Worm (Caenorhabditis elegans) whole organism, L4 larva: ENCODE data around the gene nspc-4.

Experiments
- D1046.2 ChIP-seq: fragments of 200-800 bp; sonication (Bioruptor generic); IDR thresholded peaks from 2 replicates; pipeline ENCODE4 v1.3.6; 2022; ENCODE audit warnings: missing genetic modification characterization, missing compliant biosample characterization
- F37D6.2 ChIP-seq: sonication (generic microtip); optimal IDR thresholded peaks from 2 replicates; lab custom pipeline; 2016; ENCODE audit warnings: mild to moderate bottlenecking, missing genetic modification characterization, missing compliant biosample characterization
- F49E8.2 ChIP-seq: sonication (generic microtip); optimal IDR thresholded peaks from 2 replicates; lab custom pipeline; 2016; ENCODE audit warnings: missing compliant biosample characterization, mild to moderate bottlenecking, missing genetic modification characterization, borderline replicate concordance
- Y105C5A.15 ChIP-seq: fragments of 200-800 bp; sonication (Bioruptor generic); IDR thresholded peaks from 2 replicates; pipeline ENCODE4 v1.3.6; 2022; ENCODE audit warnings: missing genetic modification characterization, missing compliant biosample characterization
- Y5F2A.4 ChIP-seq: fragments of 200-800 bp; sonication (Bioruptor generic); optimal IDR thresholded peaks from 2 replicates; lab custom pipeline; 2018; ENCODE audit warnings: mild to moderate bottlenecking, missing genetic modification characterization, missing compliant biosample characterization
- Y75B8A.6 ChIP-seq: fragments of 200-800 bp; sonication (Bioruptor generic); IDR thresholded peaks from 2 replicates; pipeline ENCODE4 v1.3.6; 2022; ENCODE audit warnings: missing genetic modification reagents, missing genetic modification characterization, missing compliant biosample characterization
- aha-1 ChIP-seq: fragments of 150-350 bp; peaks from one replicate; lab custom pipeline; 2014; ENCODE audit warnings: missing biosample characterization, missing genetic modification characterization
- ama-1 ChIP-seq: fragments of 150-350 bp; optimal IDR thresholded peaks from 2 replicates; lab custom pipeline; 2014; ENCODE audit warnings: inconsistent platforms, mixed read lengths
- arid-1 ChIP-seq: fragments of 200-800 bp; sonication (Bioruptor generic); conservative IDR thresholded peaks from 2 replicates; pipeline ENCODE4 v1.3.6; 2022; ENCODE audit warnings: missing genetic modification reagents, missing genetic modification characterization, missing compliant biosample characterization
- attf-4 ChIP-seq: sonication (generic microtip); optimal IDR thresholded peaks from 3 replicates; lab custom pipeline; 2017; ENCODE audit warnings: missing biosample characterization, missing genetic modification characterization
- ceh-20 ChIP-seq: fragments of 200-800 bp; sonication (Bioruptor generic); IDR thresholded peaks from 2 replicates; pipeline ENCODE4 v1.3.6; 2022; ENCODE audit warnings: missing genetic modification reagents, missing genetic modification characterization, missing compliant biosample characterization
- ceh-28 ChIP-seq: fragments of 150-350 bp; optimal IDR thresholded peaks from 2 replicates; lab custom pipeline; 2014; ENCODE audit warnings: missing biosample characterization, missing genetic modification reagents, missing genetic modification characterization
- ceh-32 ChIP-seq: sonication (generic microtip); optimal IDR thresholded peaks from 2 replicates; lab custom pipeline; 2016; ENCODE audit warnings: mild to moderate bottlenecking, missing genetic modification characterization, missing compliant biosample characterization; ENCODE audit not compliant: poor library complexity
- ceh-44 ChIP-seq: fragments of 200-800 bp; sonication (Bioruptor generic); IDR thresholded peaks from 2 replicates; pipeline ENCODE4 v1.3.6; 2022; ENCODE audit warnings: missing genetic modification reagents, missing genetic modification characterization, missing compliant biosample characterization
- cey-2 ChIP-seq: sonication (generic microtip); optimal IDR thresholded peaks from 3 replicates; lab custom pipeline; 2017; ENCODE audit warnings: missing genetic modification characterization, mild to moderate bottlenecking, missing compliant biosample characterization, antibody characterized with exemption, borderline replicate concordance; ENCODE audit not compliant: insufficient read depth
- ctbp-1 ChIP-seq: fragments of 200-800 bp; sonication (Bioruptor generic); IDR thresholded peaks from 2 replicates; pipeline ENCODE4 v1.3.6; 2022; ENCODE audit warnings: missing genetic modification reagents, missing genetic modification characterization, missing compliant biosample characterization
- daf-12 ChIP-seq: fragments of 150-350 bp; optimal IDR thresholded peaks from 2 replicates; lab custom pipeline; 2014; ENCODE audit warnings: missing biosample characterization, missing genetic modification reagents, missing genetic modification characterization
- daf-16 ChIP-seq, 3 experiments: sonication (generic microtip); optimal IDR thresholded peaks; 2 replicates each; lab custom pipeline; 2016 to 2017; ENCODE audit warnings: missing genetic modification characterization in 3 of 3, missing genetic modification reagents in 3 of 3, mild to moderate bottlenecking in 2 of 3, missing compliant biosample characterization in 2 of 3, missing biosample characterization in 1 of 3, moderate library complexity in 1 of 3
- daf-19 ChIP-seq: fragments of 200-800 bp; sonication (Bioruptor generic); conservative IDR thresholded peaks from 2 replicates; pipeline ENCODE4 v1.3.6; 2022; ENCODE audit warnings: missing genetic modification characterization, missing compliant biosample characterization
- dmd-8 ChIP-seq: fragments of 200-800 bp; sonication (Bioruptor generic); IDR thresholded peaks from 2 replicates; pipeline ENCODE4 v1.3.6; 2022; ENCODE audit warnings: missing genetic modification characterization, missing compliant biosample characterization
- dpl-1 ChIP-seq: fragments of 150-350 bp; optimal IDR thresholded peaks from 2 replicates; lab custom pipeline; 2014; ENCODE audit warnings: missing biosample characterization, missing genetic modification reagents, missing genetic modification characterization
- egl-43 ChIP-seq: fragments of 200-800 bp; sonication (Bioruptor generic); IDR thresholded peaks from 2 replicates; pipeline ENCODE4 v1.3.6; 2022; ENCODE audit warnings: missing genetic modification reagents, missing genetic modification characterization, missing compliant biosample characterization
- fkh-10 ChIP-seq: fragments of 150-350 bp; optimal IDR thresholded peaks from 2 replicates; lab custom pipeline; 2014; ENCODE audit warnings: missing biosample characterization, missing genetic modification reagents, missing genetic modification characterization
- hlh-30 ChIP-seq: sonication (generic microtip); optimal IDR thresholded peaks from 2 replicates; lab custom pipeline; 2017; ENCODE audit warnings: antibody characterized with exemption, mild to moderate bottlenecking, missing genetic modification characterization, missing compliant biosample characterization; ENCODE audit not compliant: insufficient read depth
- lim-7 ChIP-seq: fragments of 200-800 bp; sonication (Bioruptor generic); IDR thresholded peaks from 2 replicates; pipeline ENCODE4 v1.3.6; 2022; ENCODE audit warnings: missing genetic modification characterization, missing compliant biosample characterization
- lin-39 ChIP-seq: fragments of 150-350 bp; optimal IDR thresholded peaks from 2 replicates; lab custom pipeline; 2014; ENCODE audit warnings: missing biosample characterization, missing genetic modification reagents, missing genetic modification characterization
- lsy-2 ChIP-seq, 2 experiments: fragments of 150-350 bp in 1 of 2; sonication (generic microtip) in 1 of 2; optimal IDR thresholded peaks; 2 replicates each; lab custom pipeline; 2014 to 2017; ENCODE audit warnings: missing biosample characterization in 2 of 2, missing genetic modification characterization in 2 of 2
- madf-5 ChIP-seq, 2 experiments: fragments of 200-800 bp; sonication (Bioruptor generic); IDR thresholded peaks; 2 replicates each; pipeline ENCODE4 v1.3.6; 2022; ENCODE audit warnings: missing compliant biosample characterization in 2 of 2, missing genetic modification characterization in 2 of 2
- madf-9 ChIP-seq: fragments of 200-800 bp; sonication (Bioruptor generic); conservative IDR thresholded peaks from 2 replicates; pipeline ENCODE4 v1.3.6; 2022; ENCODE audit warnings: missing genetic modification reagents, missing genetic modification characterization, missing compliant biosample characterization
- mdl-1 ChIP-seq, 2 experiments: fragments of 150-350 bp in 1 of 2; sonication (generic microtip) in 1 of 2; optimal IDR thresholded peaks; 2 replicates each; lab custom pipeline; 2014 to 2017; ENCODE audit warnings: missing biosample characterization in 2 of 2, missing genetic modification characterization in 2 of 2
- mep-1 ChIP-seq: fragments of 150-350 bp; sonication (generic microtip); optimal IDR thresholded peaks from 3 replicates; lab custom pipeline; 2014; ENCODE audit warnings: missing biosample characterization, missing genetic modification characterization
- mxl-2 ChIP-seq: fragments of 200-800 bp; sonication (Bioruptor generic); conservative IDR thresholded peaks from 2 replicates; pipeline ENCODE4 v1.3.6; 2022; ENCODE audit warnings: missing genetic modification reagents, missing genetic modification characterization, missing compliant biosample characterization
- mxl-3 ChIP-seq: fragments of 200-800 bp; sonication (Bioruptor generic); optimal IDR thresholded peaks from 2 replicates; lab custom pipeline; 2018; ENCODE audit warnings: mild to moderate bottlenecking, missing genetic modification characterization, missing compliant biosample characterization
- nhr-10 ChIP-seq: fragments of 150-350 bp; optimal IDR thresholded peaks from 2 replicates; lab custom pipeline; 2014; ENCODE audit warnings: missing biosample characterization, missing genetic modification characterization
- nhr-11 ChIP-seq: fragments of 150-350 bp; optimal IDR thresholded peaks from 2 replicates; lab custom pipeline; 2014; ENCODE audit warnings: missing biosample characterization, missing genetic modification characterization
- nhr-237 ChIP-seq: sonication (generic microtip); optimal IDR thresholded peaks from 2 replicates; lab custom pipeline; 2017; ENCODE audit warnings: missing biosample characterization, missing genetic modification characterization
- nhr-25 ChIP-seq: sonication (generic microtip); optimal IDR thresholded peaks from 2 replicates; lab custom pipeline; 2017; ENCODE audit warnings: missing genetic modification characterization, mild to moderate bottlenecking, missing compliant biosample characterization, antibody characterized with exemption, moderate library complexity, borderline replicate concordance; ENCODE audit not compliant: insufficient read depth
- nhr-28 ChIP-seq: fragments of 150-350 bp; optimal IDR thresholded peaks from 2 replicates; lab custom pipeline; 2014; ENCODE audit warnings: missing biosample characterization, missing genetic modification characterization
- nhr-41 ChIP-seq: fragments of 200-800 bp; sonication (Bioruptor generic); IDR thresholded peaks from 2 replicates; pipeline ENCODE4 v1.3.6; 2022; ENCODE audit warnings: missing genetic modification reagents, missing genetic modification characterization, missing compliant biosample characterization
- nhr-42 ChIP-seq: fragments of 200-800 bp; sonication (Bioruptor generic); IDR thresholded peaks from 2 replicates; pipeline ENCODE4 v1.3.6; 2022; ENCODE audit warnings: missing genetic modification characterization, missing compliant biosample characterization
- nhr-76 ChIP-seq: fragments of 150-350 bp; optimal IDR thresholded peaks from 2 replicates; lab custom pipeline; 2014; ENCODE audit warnings: missing biosample characterization, missing genetic modification characterization
- php-3 ChIP-seq: fragments of 200-800 bp; sonication (Bioruptor generic); IDR thresholded peaks from 2 replicates; pipeline ENCODE4 v1.3.6; 2022; ENCODE audit warnings: missing genetic modification reagents, missing genetic modification characterization, missing compliant biosample characterization
- pqm-1 ChIP-seq: sonication (generic microtip); optimal IDR thresholded peaks from 2 replicates; lab custom pipeline; 2017; ENCODE audit warnings: missing biosample characterization, missing genetic modification characterization
- rbr-2 ChIP-seq: sonication (generic microtip); optimal IDR thresholded peaks from 2 replicates; lab custom pipeline; 2016; ENCODE audit warnings: missing genotype, missing genetic modification characterization, missing compliant biosample characterization
- saeg-2 ChIP-seq: fragments of 200-800 bp; sonication (Bioruptor generic); IDR thresholded peaks from 2 replicates; pipeline ENCODE4 v1.3.6; 2022; ENCODE audit warnings: missing genetic modification reagents, missing genetic modification characterization, missing compliant biosample characterization
- snpc-4 ChIP-seq: fragments of 150-350 bp; optimal IDR thresholded peaks from 2 replicates; lab custom pipeline; 2014; ENCODE audit warnings: missing biosample characterization, missing genetic modification characterization
- tag-97 ChIP-seq: fragments of 200-800 bp; sonication (Bioruptor generic); IDR thresholded peaks from 2 replicates; pipeline ENCODE4 v1.3.6; 2022; ENCODE audit warnings: missing genetic modification characterization, missing compliant biosample characterization
- tra-1 ChIP-seq: fragments of 200-800 bp; sonication (Bioruptor generic); IDR thresholded peaks from 2 replicates; pipeline ENCODE4 v1.3.6; 2022; ENCODE audit warnings: missing genetic modification reagents, missing genetic modification characterization, missing compliant biosample characterization
- unc-130 ChIP-seq: sonication (generic microtip); optimal IDR thresholded peaks from 2 replicates; lab custom pipeline; 2016; ENCODE audit warnings: missing genetic modification reagents, missing genetic modification characterization, missing compliant biosample characterization
- zag-1 ChIP-seq: fragments of 150-350 bp; optimal IDR thresholded peaks from 2 replicates; lab custom pipeline; 2014; ENCODE audit warnings: missing biosample characterization, missing genetic modification characterization
- zfp-2 ChIP-seq: sonication (generic microtip); optimal IDR thresholded peaks from 2 replicates; lab custom pipeline; 2016; ENCODE audit warnings: mild to moderate bottlenecking, missing genetic modification characterization, missing compliant biosample characterization
- zfp-3 ChIP-seq: fragments of 200-800 bp; sonication (Bioruptor generic); conservative IDR thresholded peaks from 2 replicates; pipeline ENCODE4 v1.3.6; 2022; ENCODE audit warnings: missing genetic modification reagents, missing genetic modification characterization, missing compliant biosample characterization

Gene nspc-4

DNA sequence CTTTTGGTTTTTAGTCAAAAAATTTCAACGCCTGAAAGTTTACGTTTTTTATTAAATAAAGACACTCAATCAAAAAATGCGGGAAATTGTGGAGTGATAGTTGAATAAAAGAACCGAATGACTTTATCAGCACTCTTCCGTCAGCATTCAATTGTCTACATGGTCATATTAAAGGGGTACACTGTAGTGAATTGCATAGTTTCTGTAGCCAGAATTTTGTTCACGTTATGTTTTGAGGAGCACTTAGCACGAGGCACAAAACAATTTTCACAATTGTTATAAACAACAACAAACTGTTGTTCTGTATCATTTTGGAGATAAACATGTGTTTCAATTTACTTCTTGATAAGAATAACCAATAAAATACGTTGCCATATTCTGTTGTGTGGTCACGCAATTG is 10.9 kb upstream of the nspc-4 start, which contains the start of gene D2021.4 (continued):
- TF ChIP-seq ceh-28 (tag; lab: Kevin White, UChicago) = no peak
- no peak for TF ChIP-seq arid-1
- no peak for TF ChIP-seq egl-43 (GFP tag; lab: Robert Waterston, UW)
- TF ChIP-seq cey-2 = no peak
- no peak for TF ChIP-seq tag-97 (GFP tag; lab: Robert Waterston, UW)
- TF ChIP-seq daf-19 = no peak
- TF ChIP-seq tra-1 (GFP tag; lab: Robert Waterston, UW) = no peak
- TF ChIP-seq F49E8.2 (tag; lab: Kevin White, UChicago) = no peak
- TF ChIP-seq ctbp-1 (GFP tag; lab: Robert Waterston, UW) = no peak
- TF ChIP-seq madf-9 (GFP tag; lab: Robert Waterston, UW) = no peak
- no peak for TF ChIP-seq rbr-2
- no peak for TF ChIP-seq zfp-3 (GFP tag; lab: Robert Waterston, UW)
- peak in 1 of 2 experiments; percentile 35 for TF ChIP-seq mdl-1 (tag; optimal IDR thresholded peaks at IDR 0.05; lab: Kevin White, UChicago)
- TF ChIP-seq Y5F2A.4 (GFP tag; lab: Kevin White, UChicago) = no peak
- TF ChIP-seq attf-4 (tag; lab: Kevin White, UChicago) = no peak
- TF ChIP-seq dpl-1 (GFP tag; lab: Kevin White, UChicago) = no peak
- TF ChIP-seq nhr-25 (tag; lab: Kevin White, UChicago) = no peak
- TF ChIP-seq ceh-20 = no peak
- no peak for TF ChIP-seq fkh-10 (GFP tag; lab: Kevin White, UChicago)
- TF ChIP-seq D1046.2 (GFP tag; lab: Robert Waterston, UW) = no peak
- no peak for TF ChIP-seq dmd-8 (GFP tag; lab: Robert Waterston, UW)
- TF ChIP-seq nhr-42 (GFP tag; lab: Robert Waterston, UW) = no peak
- TF ChIP-seq lsy-2 (tag; optimal IDR thresholded peaks at IDR 0.05; lab: Kevin White, UChicago) = no peak
- no peak for TF ChIP-seq ama-1 (lab: Kevin White, UChicago)
- TF ChIP-seq lim-7 (GFP tag; lab: Robert Waterston, UW) = no peak
- peak; percentile 13 for TF ChIP-seq mep-1
- no peak for TF ChIP-seq nhr-237
- no peak for TF ChIP-seq ceh-32
- no peak for TF ChIP-seq aha-1 (tag; lab: Kevin White, UChicago)
- no peak for TF ChIP-seq zag-1 (tag; lab: Kevin White, UChicago)
- no peak for TF ChIP-seq nhr-11
- no peak for TF ChIP-seq nhr-41
- no peak for TF ChIP-seq zfp-2
- peak; percentile 38 for TF ChIP-seq hlh-30 (tag; lab: Kevin White, UChicago)
- no peak for TF ChIP-seq F37D6.2 (tag; lab: Kevin White, UChicago)
- no peak for TF ChIP-seq mxl-3
- TF ChIP-seq snpc-4 (tag; lab: Kevin White, UChicago) = no peak
- TF ChIP-seq daf-16 (GFP tag; optimal IDR thresholded peaks at IDR 0.05; lab: Kevin White, UChicago) = no peak
- peak; percentile 98 for TF ChIP-seq daf-16 (tag; optimal IDR thresholded peaks at IDR 0.05; lab: Kevin White, UChicago)
- no peak for TF ChIP-seq unc-130
- no peak for TF ChIP-seq mxl-2 (GFP tag; lab: Robert Waterston, UW)
- no peak for TF ChIP-seq nhr-76
- TF ChIP-seq lin-39 (tag; lab: Kevin White, UChicago) = no peak
- no peak for TF ChIP-seq ceh-44 (GFP tag; lab: Robert Waterston, UW)
- no peak for TF ChIP-seq daf-12
- TF ChIP-seq nhr-28 (tag; lab: Kevin White, UChicago) = peak; percentile 41
- no peak for TF ChIP-seq madf-5 (GFP tag; IDR thresholded peaks at IDR 0.05; lab: Robert Waterston, UW)
- TF ChIP-seq php-3 = no peak
- no peak for TF ChIP-seq pqm-1 (tag; lab: Kevin White, UChicago)
- no peak for TF ChIP-seq Y75B8A.6 (GFP tag; lab: Robert Waterston, UW)
- no peak for TF ChIP-seq saeg-2 (GFP tag; lab: Robert Waterston, UW)
- TF ChIP-seq nhr-10 (tag; lab: Kevin White, UChicago) = no peak
- TF ChIP-seq Y105C5A.15 (GFP tag; lab: Robert Waterston, UW) = no peak
